Fruit fly (Drosophila melanogaster) whole organism, embryonic: ENCODE results near the gene CG46312.

Experiments
- CG10274 ChIP-seq: fragments of 200-800 bp; sonication (Bioruptor generic); optimal IDR thresholded peaks from 3 replicates; lab custom pipeline; 2017; ENCODE audit warnings: missing biosample characterization, mild to moderate bottlenecking, missing genetic modification characterization
- CG13287 ChIP-seq: fragments of 200-800 bp; sonication (Bioruptor generic); IDR thresholded peaks from 2 replicates; pipeline ENCODE4 v1.3.6; 2022; ENCODE audit warnings: missing biosample characterization, missing genetic modification characterization; ENCODE audit not compliant: partially characterized antibody
- CG15011 ChIP-seq: fragments of 200-800 bp; sonication (Bioruptor generic); optimal IDR thresholded peaks from 3 replicates; lab custom pipeline; 2018; ENCODE audit warnings: missing biosample characterization, mild to moderate bottlenecking, missing genetic modification characterization
- CG15696 ChIP-seq: fragments of 200-800 bp; sonication (Bioruptor generic); optimal IDR thresholded peaks from 2 replicates; lab custom pipeline; 2019; ENCODE audit warnings: missing biosample characterization, mild to moderate bottlenecking, missing genetic modification characterization, moderate library complexity
- CG16815 ChIP-seq: fragments of 200-800 bp; sonication (Bioruptor generic); optimal IDR thresholded peaks from 3 replicates; lab custom pipeline; 2017; ENCODE audit warnings: missing biosample characterization, mild to moderate bottlenecking, missing genetic modification characterization
- CG17385 ChIP-seq: fragments of 200-800 bp; sonication (Bioruptor generic); optimal IDR thresholded peaks from 3 replicates; lab custom pipeline; 2018; ENCODE audit warnings: missing biosample characterization, mild to moderate bottlenecking, missing genetic modification characterization
- CG17912 ChIP-seq: fragments of 200-800 bp; sonication (Bioruptor generic); optimal IDR thresholded peaks from 2 replicates; lab custom pipeline; 2018; ENCODE audit warnings: missing biosample characterization, mild to moderate bottlenecking, missing genetic modification characterization
- CG18011 ChIP-seq: fragments of 200-800 bp; sonication (Bioruptor generic); optimal IDR thresholded peaks from 2 replicates; lab custom pipeline; 2017; ENCODE audit warnings: missing biosample characterization, missing genetic modification characterization, mild to moderate bottlenecking, moderate library complexity, missing genotype
- CG2120 ChIP-seq: fragments of 200-800 bp; sonication (Bioruptor generic); optimal IDR thresholded peaks from 3 replicates; lab custom pipeline; 2016; ENCODE audit warnings: missing biosample characterization, missing genetic modification characterization
- CG3281 ChIP-seq: fragments of 200-800 bp; sonication (Bioruptor generic); optimal IDR thresholded peaks from 3 replicates; lab custom pipeline; 2017; ENCODE audit warnings: missing biosample characterization, mild to moderate bottlenecking, missing genetic modification characterization
- CG34376 ChIP-seq: fragments of 200-800 bp; sonication (Bioruptor generic); optimal IDR thresholded peaks from 2 replicates; lab custom pipeline; 2018; ENCODE audit warnings: missing biosample characterization, mild to moderate bottlenecking, missing genetic modification characterization
- CG3838 ChIP-seq: fragments of 200-800 bp; sonication (Bioruptor generic); optimal IDR thresholded peaks from 3 replicates; lab custom pipeline; 2016; ENCODE audit warnings: missing biosample characterization, missing genetic modification characterization
- CG4707 ChIP-seq: fragments of 200-800 bp; sonication (Bioruptor generic); optimal IDR thresholded peaks from 2 replicates; lab custom pipeline; 2018; ENCODE audit warnings: missing biosample characterization, mild to moderate bottlenecking, missing genetic modification characterization, moderate library complexity
- CG7928 ChIP-seq: fragments of 200-800 bp; sonication (Bioruptor generic); optimal IDR thresholded peaks from 2 replicates; lab custom pipeline; 2017; ENCODE audit warnings: missing biosample characterization, mild to moderate bottlenecking, missing genetic modification characterization
- CG8290 ChIP-seq, 3 experiments: fragments of 200-800 bp; sonication (Bioruptor generic); optimal IDR thresholded peaks; 2 replicates each; lab custom pipeline; 2016 to 2019; ENCODE audit warnings: missing biosample characterization in 3 of 3, missing genetic modification characterization in 3 of 3, mild to moderate bottlenecking in 2 of 3, moderate library complexity in 1 of 3
- CG9215 ChIP-seq: fragments of 200-800 bp; sonication (Bioruptor generic); IDR thresholded peaks from 2 replicates; pipeline ENCODE4 v1.3.6; 2022; ENCODE audit warnings: missing biosample characterization, missing genetic modification characterization
- CG9876 ChIP-seq: fragments of 200-800 bp; sonication (Bioruptor generic); optimal IDR thresholded peaks from 2 replicates; lab custom pipeline; 2016; ENCODE audit warnings: missing biosample characterization, missing genetic modification characterization
- D19B ChIP-seq: fragments of 200-800 bp; sonication (Bioruptor generic); optimal IDR thresholded peaks from 2 replicates; lab custom pipeline; 2017; ENCODE audit warnings: missing biosample characterization, mild to moderate bottlenecking, missing genetic modification characterization
- Dbx ChIP-seq: fragments of 200-800 bp; sonication (Bioruptor generic); IDR thresholded peaks from 3 replicates; pipeline ENCODE4 v1.3.6; 2022; ENCODE audit warnings: missing biosample characterization, missing genetic modification characterization
- Fer2 ChIP-seq: fragments of 200-800 bp; sonication (Bioruptor generic); optimal IDR thresholded peaks from 2 replicates; lab custom pipeline; 2018; ENCODE audit warnings: missing biosample characterization, mild to moderate bottlenecking, missing genetic modification characterization, moderate library complexity
- HLH54F ChIP-seq: fragments of 200-800 bp; sonication (Bioruptor generic); optimal IDR thresholded peaks from 3 replicates; lab custom pipeline; 2016; ENCODE audit warnings: missing biosample characterization, missing genetic modification characterization
- Hr39 ChIP-seq: fragments of >200 bp; optimal IDR thresholded peaks from 2 replicates; lab custom pipeline; 2017
- NC2α ChIP-seq: fragments of 200-800 bp; sonication (Bioruptor generic); optimal IDR thresholded peaks from 2 replicates; lab custom pipeline; 2016; ENCODE audit warnings: missing biosample characterization, missing genetic modification characterization
- Neu2 ChIP-seq: fragments of 200-800 bp; sonication (Bioruptor generic); optimal IDR thresholded peaks from 3 replicates; lab custom pipeline; 2016; ENCODE audit warnings: missing biosample characterization, missing genetic modification characterization, borderline replicate concordance
- Opbp ChIP-seq: fragments of 200-800 bp; sonication (Bioruptor generic); IDR thresholded peaks from 3 replicates; pipeline ENCODE4 v1.3.6; 2022; ENCODE audit warnings: missing biosample characterization, missing genetic modification characterization; ENCODE audit not compliant: partially characterized antibody
- Pdp1 ChIP-seq, 2 experiments: fragments of 200-800 bp; sonication (Bioruptor generic); optimal IDR thresholded peaks; 3 replicates each; lab custom pipeline; 2016; ENCODE audit warnings: missing biosample characterization in 2 of 2, missing genetic modification characterization in 2 of 2, mild to moderate bottlenecking in 1 of 2, moderate library complexity in 1 of 2
- Scr ChIP-seq: fragments of 200-800 bp; sonication (Bioruptor generic); IDR thresholded peaks from 2 replicates; pipeline ENCODE4 v1.3.6; 2022; ENCODE audit warnings: missing biosample characterization, missing genetic modification characterization; ENCODE audit not compliant: partially characterized antibody
- bbx ChIP-seq: fragments of 200-800 bp; sonication (Bioruptor generic); IDR thresholded peaks from 2 replicates; pipeline ENCODE4 v1.3.6; 2022; ENCODE audit warnings: missing biosample characterization, missing genetic modification characterization; ENCODE audit not compliant: partially characterized antibody
- btn ChIP-seq: fragments of 200-800 bp; sonication (Bioruptor generic); optimal IDR thresholded peaks from 2 replicates; lab custom pipeline; 2016; ENCODE audit warnings: missing biosample characterization, missing genetic modification characterization
- cad ChIP-seq: fragments of >200 bp; optimal IDR thresholded peaks from 2 replicates; lab custom pipeline; 2017; ENCODE audit warnings: missing biosample characterization, missing genetic modification characterization
- cg ChIP-seq: fragments of 200-800 bp; sonication (Bioruptor generic); optimal IDR thresholded peaks from 3 replicates; lab custom pipeline; 2019; ENCODE audit warnings: missing biosample characterization, mild to moderate bottlenecking, missing genetic modification characterization, moderate library complexity
- cwo ChIP-seq: fragments of 200-800 bp; sonication (Bioruptor generic); optimal IDR thresholded peaks from 3 replicates; lab custom pipeline; 2017; ENCODE audit warnings: missing biosample characterization, missing genetic modification characterization, mild to moderate bottlenecking, moderate library complexity, missing genetic modification reagents
- danr ChIP-seq: fragments of 200-800 bp; sonication (Bioruptor generic); IDR thresholded peaks from 2 replicates; pipeline ENCODE4 v1.3.6; 2022; ENCODE audit warnings: missing biosample characterization, missing genetic modification characterization
- dm ChIP-seq: fragments of 200-800 bp; sonication (Bioruptor generic); optimal IDR thresholded peaks from 3 replicates; lab custom pipeline; 2016; ENCODE audit warnings: missing biosample characterization, missing genetic modification characterization
- dmrt99B ChIP-seq: fragments of 200-800 bp; sonication (Bioruptor generic); optimal IDR thresholded peaks from 2 replicates; lab custom pipeline; 2018; ENCODE audit warnings: missing biosample characterization, mild to moderate bottlenecking, missing genetic modification characterization, moderate library complexity
- dysf ChIP-seq: fragments of 200-800 bp; sonication (Bioruptor generic); IDR thresholded peaks from 3 replicates; pipeline ENCODE4 v1.3.6; 2022; ENCODE audit warnings: missing biosample characterization, missing genetic modification characterization
- ewg ChIP-seq: fragments of 200-800 bp; sonication (Bioruptor generic); optimal IDR thresholded peaks from 3 replicates; lab custom pipeline; 2017; ENCODE audit warnings: mild to moderate bottlenecking, missing biosample characterization, missing genetic modification reagents, missing genetic modification characterization
- eyg ChIP-seq: fragments of 200-800 bp; sonication (Bioruptor generic); optimal IDR thresholded peaks from 3 replicates; lab custom pipeline; 2016; ENCODE audit warnings: missing biosample characterization, missing genetic modification characterization
- ftz-f1 ChIP-seq: fragments of 200-800 bp; sonication (Bioruptor generic); optimal IDR thresholded peaks from 2 replicates; lab custom pipeline; 2016; ENCODE audit warnings: missing biosample characterization, missing genetic modification characterization
- gfzf ChIP-seq: fragments of 200-800 bp; sonication (Bioruptor generic); optimal IDR thresholded peaks from 2 replicates; lab custom pipeline; 2016; ENCODE audit warnings: missing biosample characterization, mild to moderate bottlenecking, missing genetic modification characterization, moderate library complexity
- luna ChIP-seq: fragments of 200-800 bp; sonication (Bioruptor generic); optimal IDR thresholded peaks from 2 replicates; lab custom pipeline; 2016; ENCODE audit warnings: missing biosample characterization, missing genetic modification characterization
- peb ChIP-seq: fragments of 200-800 bp; sonication (Bioruptor generic); IDR thresholded peaks from 2 replicates; pipeline ENCODE4 v1.3.6; 2022; ENCODE audit warnings: missing biosample characterization, missing genetic modification characterization
- pho ChIP-seq: fragments of 200-800 bp; sonication (Bioruptor generic); optimal IDR thresholded peaks from 2 replicates; lab custom pipeline; 2016; ENCODE audit warnings: missing biosample characterization, missing genetic modification characterization
- pzg ChIP-seq: fragments of 200-800 bp; sonication (Bioruptor generic); optimal IDR thresholded peaks from 3 replicates; lab custom pipeline; 2018; ENCODE audit warnings: missing biosample characterization, mild to moderate bottlenecking, missing genetic modification characterization, moderate library complexity
- sd ChIP-seq: fragments of 200-800 bp; sonication (Bioruptor generic); optimal IDR thresholded peaks from 3 replicates; lab custom pipeline; 2018; ENCODE audit warnings: missing biosample characterization, mild to moderate bottlenecking, missing genetic modification characterization, moderate library complexity
- seq ChIP-seq: fragments of 200-800 bp; sonication (Bioruptor generic); IDR thresholded peaks from 2 replicates; pipeline ENCODE4 v1.3.6; 2022; ENCODE audit warnings: missing biosample characterization, missing genetic modification characterization
- sqz ChIP-seq: fragments of 200-800 bp; sonication (Bioruptor generic); optimal IDR thresholded peaks from 3 replicates; lab custom pipeline; 2018; ENCODE audit warnings: missing biosample characterization, mild to moderate bottlenecking, missing genetic modification characterization
- toy ChIP-seq: fragments of 200-800 bp; sonication (Bioruptor generic); IDR thresholded peaks from 2 replicates; pipeline ENCODE4 v1.3.6; 2022; ENCODE audit warnings: missing biosample characterization, missing genetic modification characterization
- unpg ChIP-seq: fragments of 200-800 bp; sonication (Bioruptor generic); optimal IDR thresholded peaks from 3 replicates; lab custom pipeline; 2018; ENCODE audit warnings: missing biosample characterization, mild to moderate bottlenecking, missing genetic modification characterization, moderate library complexity
- zen ChIP-seq: fragments of 200-800 bp; sonication (Bioruptor generic); optimal IDR thresholded peaks from 3 replicates; lab custom pipeline; 2018; ENCODE audit warnings: missing biosample characterization, mild to moderate bottlenecking, missing genetic modification characterization, moderate library complexity

Gene CG46312

dm6 chrX:15986654-15987053 lies 5.1 kb downstream of the CG46312 start, which contains the start of gene ND-20 (continued):
- no peak for TF ChIP-seq Dbx (GFP tag; lab: Robert Waterston, UW)
- TF ChIP-seq Neu2 (GFP tag; lab: Kevin White, UChicago): peak; percentile 66
- TF ChIP-seq CG4707 (GFP tag; lab: Kevin White, UChicago): no peak
- no peak for TF ChIP-seq peb
- TF ChIP-seq CG10274 (GFP tag; lab: Kevin White, UChicago): no peak
- no peak for TF ChIP-seq D19B (GFP tag; lab: Kevin White, UChicago)
- no peak for TF ChIP-seq btn (GFP tag; lab: Kevin White, UChicago)
- TF ChIP-seq gfzf: peak; percentile 86
- TF ChIP-seq sd (tag; lab: Kevin White, UChicago): no peak
- no peak for TF ChIP-seq Fer2 (tag; lab: Kevin White, UChicago)
- peak; percentile 0 for TF ChIP-seq unpg
- TF ChIP-seq Scr (GFP tag; lab: Robert Waterston, UW): 0 out of 2 replicates have a peak, but pooled peaks have one; percentile 17
- no peak for TF ChIP-seq CG16815 (GFP tag; lab: Kevin White, UChicago)
- no peak for TF ChIP-seq bbx
- no peak for TF ChIP-seq cwo (GFP tag; lab: Kevin White, UChicago)
- TF ChIP-seq luna (GFP tag; lab: Kevin White, UChicago): no peak
- TF ChIP-seq CG15011 (GFP tag; lab: Kevin White, UChicago): no peak
- peak; percentile 90 for TF ChIP-seq ftz-f1
- TF ChIP-seq Pdp1 (GFP tag; optimal IDR thresholded peaks at IDR 0.05; lab: Kevin White, UChicago): peak in 1 of 2 experiments; percentile 93
- TF ChIP-seq cg: no peak
- TF ChIP-seq CG3838 (GFP tag; lab: Kevin White, UChicago): no peak
- no peak for TF ChIP-seq dmrt99B (tag; lab: Kevin White, UChicago)
- TF ChIP-seq CG8290 (GFP tag; optimal IDR thresholded peaks at IDR 0.05; lab: Kevin White, UChicago): peak; percentile 56
- TF ChIP-seq CG8290 (tag; optimal IDR thresholded peaks at IDR 0.05; lab: Kevin White, UChicago): no peak
- peak; percentile 64 for TF ChIP-seq zen
- peak; percentile 19 for TF ChIP-seq pho
- no peak for TF ChIP-seq Hr39 (lab: Kevin White, UChicago)
- no peak for TF ChIP-seq danr
- TF ChIP-seq CG17385 (GFP tag; lab: Kevin White, UChicago): no peak
- no peak for TF ChIP-seq eyg (GFP tag; lab: Kevin White, UChicago)
- TF ChIP-seq CG13287: peak; percentile 13; the same call in 1 of the 2 replicates
- TF ChIP-seq HLH54F (GFP tag; lab: Kevin White, UChicago): peak; percentile 17
- peak; percentile 13; the same call in 1 of the 3 replicates for TF ChIP-seq Opbp (GFP tag; lab: Robert Waterston, UW)
- no peak for TF ChIP-seq toy
- no peak for TF ChIP-seq CG34376 (GFP tag; lab: Kevin White, UChicago)
- TF ChIP-seq CG17912 (GFP tag; lab: Kevin White, UChicago): no peak
- TF ChIP-seq CG9215 (GFP tag; lab: Robert Waterston, UW): no peak
- peak; percentile 18 for TF ChIP-seq CG9876 (GFP tag; lab: Kevin White, UChicago)
- no peak for TF ChIP-seq CG3281 (GFP tag; lab: Kevin White, UChicago)
- peak; percentile 52 for TF ChIP-seq ewg (GFP tag; lab: Kevin White, UChicago)
- no peak for TF ChIP-seq CG7928
- TF ChIP-seq dysf (GFP tag; lab: Robert Waterston, UW): no peak
- TF ChIP-seq seq (GFP tag; lab: Robert Waterston, UW): no peak
- no peak for TF ChIP-seq CG15696 (tag; lab: Kevin White, UChicago)
- TF ChIP-seq CG18011: no peak
- peak; percentile 4 for TF ChIP-seq dm
- peak; percentile 35 for TF ChIP-seq CG2120 (GFP tag; lab: Kevin White, UChicago)
- TF ChIP-seq sqz (GFP tag; lab: Kevin White, UChicago): no peak
- TF ChIP-seq cad (GFP tag; lab: Kevin White, UChicago): no peak
- peak; percentile 88 for TF ChIP-seq pzg (GFP tag; lab: Kevin White, UChicago)
- TF ChIP-seq NC2α (GFP tag; lab: Kevin White, UChicago): no peak
